Fruit fly (Drosophila melanogaster): ENCODE data around the gene Sirt4.

Sirt4 gene

dm6 chrX:5637543-5637942 is 28.2 kb downstream of the Sirt4 start:
- TF ChIP-seq CG11762 (GFP tag; optimal IDR thresholded peaks at IDR 0.05; ENCODE audit: insufficient read depth), result no peak
- no peak for TF ChIP-seq CG15336 (GFP tag; IDR thresholded peaks at IDR 0.05)
- no peak for TF ChIP-seq CG6808 (GFP tag; optimal IDR thresholded peaks at IDR 0.05)

dm6 chrX:5636529-5637099 is 29.1 kb downstream of the Sirt4 start:
- TF ChIP-seq OdsH (GFP tag; optimal IDR thresholded peaks at IDR 0.05) (no peak), cyc (GFP tag; optimal IDR thresholded peaks at IDR 0.05) (no peak), Ets21C (GFP tag; optimal IDR thresholded peaks at IDR 0.05) (no peak), eg (GFP tag; IDR thresholded peaks at IDR 0.05) (no peak), Ets96B (tag; optimal IDR thresholded peaks at IDR 0.05) (no peak), CG8632 (GFP tag; optimal IDR thresholded peaks at IDR 0.05) (no peak), Hr39 (GFP tag; optimal IDR thresholded peaks at IDR 0.05) (no peak), Blimp-1 (GFP tag; optimal IDR thresholded peaks at IDR 0.05) (no peak), svp (GFP tag) (no peak), CG6808 (GFP tag; optimal IDR thresholded peaks at IDR 0.05) (no peak), Sox102F (GFP tag; optimal IDR thresholded peaks at IDR 0.05) (no peak), spab (GFP tag; optimal IDR thresholded peaks at IDR 0.05) (no peak), pdm3 (GFP tag; optimal IDR thresholded peaks at IDR 0.05) (no peak), dac (GFP tag; optimal IDR thresholded peaks at IDR 0.05) (no peak), CG31627 (GFP tag; optimal IDR thresholded peaks at IDR 0.05) (no peak), acj6 (GFP tag; optimal IDR thresholded peaks at IDR 0.05) (no peak), CG8319 (GFP tag; optimal IDR thresholded peaks at IDR 0.05) (no peak)

dm6 chrX:5634714-5635113 is 31.0 kb downstream of the Sirt4 start:
- TF ChIP-seq Eip78C (GFP tag) (peak; percentile 43), CG11762 (GFP tag; optimal IDR thresholded peaks at IDR 0.05; ENCODE audit: insufficient read depth) (no peak), Hr39 (GFP tag; optimal IDR thresholded peaks at IDR 0.05) (no peak), CG6163 (GFP tag; IDR thresholded peaks at IDR 0.05) (0 out of 3 replicates have a peak, but pooled peaks have one; percentile 31), eg (GFP tag; IDR thresholded peaks at IDR 0.05) (peak; percentile 56; the same call in 2 of the 3 replicates), CG3032 (tag; optimal IDR thresholded peaks at IDR 0.05) (no peak), CG11294 (GFP tag; IDR thresholded peaks at IDR 0.05) (no peak), fd59A (GFP tag; optimal IDR thresholded peaks at IDR 0.05) (no peak)

- no peak for TF ChIP-seq Sox14 (GFP tag; optimal IDR thresholded peaks at IDR 0.05)
- peak; percentile 89 for TF ChIP-seq svp (GFP tag)
- no peak for TF ChIP-seq Sox102F (GFP tag; optimal IDR thresholded peaks at IDR 0.05)
- TF ChIP-seq fkh (GFP tag; optimal IDR thresholded peaks at IDR 0.05), result peak; percentile 77
- peak; percentile 9 for TF ChIP-seq CG6854 (GFP tag; optimal IDR thresholded peaks at IDR 0.05)
Observed at dm6 chrX:5621893-5622803, 43.6 kb downstream of the Sirt4 start, which contains the start of the genes Mlc-c and Pop1. Mlc-c (minus strand) TSS chrX:5622539. Pop1 (plus strand) TSS chrX:5622648.

dm6 chrX:5618562-5618961 is 47.2 kb downstream of the Sirt4 start, which contains the start of gene RhoGAP5A:
RhoGAP5A (minus strand) TSS chrX:5618806.
- no peak for TF ChIP-seq fd59A (GFP tag; optimal IDR thresholded peaks at IDR 0.05)
- peak; percentile 38 for TF ChIP-seq CG1621 (tag; optimal IDR thresholded peaks at IDR 0.05)
- no peak for TF ChIP-seq CG6163 (GFP tag; IDR thresholded peaks at IDR 0.05)
- no peak for TF ChIP-seq Ets21C (GFP tag; optimal IDR thresholded peaks at IDR 0.05)
- TF ChIP-seq dsx (GFP tag; optimal IDR thresholded peaks at IDR 0.05; ENCODE audit: poor library complexity, severe bottlenecking), result no peak
- no peak for TF ChIP-seq CG11294 (GFP tag; IDR thresholded peaks at IDR 0.05)
- TF ChIP-seq CG31627 (GFP tag; optimal IDR thresholded peaks at IDR 0.05), result no peak

Data from whole organism, prepupa.